Worm (Caenorhabditis elegans) whole organism, L2 larva: ENCODE results near the gene clec-221.

Experiments used
- C34F6.9 ChIP-seq: fragments of 150-350 bp; optimal IDR thresholded peaks from 2 replicates; lab custom pipeline; 2014; ENCODE audit warnings: missing biosample characterization, missing genetic modification characterization
- F13H6.1 ChIP-seq: sonication (generic microtip); optimal IDR thresholded peaks from 2 replicates; lab custom pipeline; 2016; ENCODE audit warnings: missing genetic modification characterization, missing compliant biosample characterization
- R02D3.7 ChIP-seq: fragments of 150-350 bp; optimal IDR thresholded peaks from 2 replicates; lab custom pipeline; 2014; ENCODE audit warnings: missing biosample characterization, missing genetic modification characterization
- Y55F3AM.14 ChIP-seq: fragments of 200-800 bp; sonication (Bioruptor generic); optimal IDR thresholded peaks from 2 replicates; lab custom pipeline; 2018; ENCODE audit warnings: mild to moderate bottlenecking, missing genetic modification characterization, missing compliant biosample characterization
- ZK546.5 ChIP-seq: sonication (generic microtip); optimal IDR thresholded peaks from 2 replicates; lab custom pipeline; 2017; ENCODE audit warnings: missing biosample characterization, missing genetic modification characterization
- alr-1 ChIP-seq: fragments of 150-350 bp; optimal IDR thresholded peaks from 2 replicates; lab custom pipeline; 2014; ENCODE audit warnings: missing biosample characterization, missing genetic modification characterization
- crh-2 ChIP-seq: sonication (generic microtip); optimal IDR thresholded peaks from 2 replicates; lab custom pipeline; 2017; ENCODE audit warnings: missing biosample characterization, missing genetic modification characterization
- dmd-4 ChIP-seq: sonication (generic microtip); optimal IDR thresholded peaks from 2 replicates; lab custom pipeline; 2017; ENCODE audit warnings: missing biosample characterization, missing genetic modification characterization
- elt-1 ChIP-seq: fragments of 150-350 bp; optimal IDR thresholded peaks from 2 replicates; lab custom pipeline; 2014; ENCODE audit warnings: missing biosample characterization, missing genetic modification characterization
- elt-3 ChIP-seq: sonication (generic microtip); optimal IDR thresholded peaks from 2 replicates; lab custom pipeline; 2017; ENCODE audit warnings: missing biosample characterization, missing genetic modification characterization
- fos-1 ChIP-seq: fragments of 150-350 bp; optimal IDR thresholded peaks from 2 replicates; lab custom pipeline; 2014; ENCODE audit warnings: missing biosample characterization, missing genetic modification characterization
- gmeb-1 ChIP-seq: fragments of 150-350 bp; optimal IDR thresholded peaks from 2 replicates; lab custom pipeline; 2014; ENCODE audit warnings: missing biosample characterization, missing genetic modification characterization
- lin-11 ChIP-seq: fragments of 150-350 bp; sonication (generic microtip); optimal IDR thresholded peaks from 2 replicates; lab custom pipeline; 2014; ENCODE audit warnings: missing biosample characterization, missing genetic modification characterization, inconsistent platforms, mixed read lengths
- lin-13 ChIP-seq: fragments of 150-350 bp; optimal IDR thresholded peaks from 2 replicates; lab custom pipeline; 2014; ENCODE audit warnings: missing biosample characterization, missing genetic modification reagents, missing genetic modification characterization
- lsy-2 ChIP-seq, 2 experiments: fragments of 150-350 bp in 1 of 2; sonication (generic microtip) in 1 of 2; optimal IDR thresholded peaks; 2 replicates each; lab custom pipeline; 2014 to 2017; ENCODE audit warnings: missing biosample characterization in 2 of 2, missing genetic modification characterization in 2 of 2
- mbf-1 ChIP-seq: sonication (generic microtip); optimal IDR thresholded peaks from 2 replicates; lab custom pipeline; 2017; ENCODE audit warnings: missing biosample characterization, missing genetic modification characterization
- nhr-10 ChIP-seq: sonication (generic microtip); optimal IDR thresholded peaks from 2 replicates; lab custom pipeline; 2017; ENCODE audit warnings: missing biosample characterization, missing genetic modification characterization
- nhr-11 ChIP-seq: fragments of 150-350 bp; optimal IDR thresholded peaks from 2 replicates; lab custom pipeline; 2014; ENCODE audit warnings: missing biosample characterization, missing genetic modification characterization
- nhr-12 ChIP-seq: fragments of 150-350 bp; optimal IDR thresholded peaks from 2 replicates; lab custom pipeline; 2014; ENCODE audit warnings: missing biosample characterization, missing genetic modification characterization
- nhr-129 ChIP-seq: fragments of 150-350 bp; optimal IDR thresholded peaks from 2 replicates; lab custom pipeline; 2014; ENCODE audit warnings: missing biosample characterization, missing genetic modification characterization
- nhr-21 ChIP-seq: fragments of 150-350 bp; optimal IDR thresholded peaks from 2 replicates; lab custom pipeline; 2014; ENCODE audit warnings: missing biosample characterization, missing genetic modification characterization
- nhr-23 ChIP-seq: fragments of 150-350 bp; optimal IDR thresholded peaks from 2 replicates; lab custom pipeline; 2014; ENCODE audit warnings: missing biosample characterization, missing genetic modification reagents, missing genetic modification characterization
- nhr-25 ChIP-seq: fragments of 150-350 bp; sonication (generic microtip); optimal IDR thresholded peaks from 3 replicates; lab custom pipeline; 2014; ENCODE audit warnings: missing biosample characterization, missing genetic modification characterization
- nhr-6 ChIP-seq: fragments of 150-350 bp; optimal IDR thresholded peaks from 2 replicates; lab custom pipeline; 2014; ENCODE audit warnings: missing biosample characterization, missing genetic modification characterization
- peb-1 ChIP-seq: fragments of 150-350 bp; optimal IDR thresholded peaks from 2 replicates; lab custom pipeline; 2014; ENCODE audit warnings: missing biosample characterization, missing genetic modification characterization
- sem-4 ChIP-seq: fragments of 150-350 bp; optimal IDR thresholded peaks from 2 replicates; lab custom pipeline; 2014; ENCODE audit warnings: missing biosample characterization, missing genetic modification reagents, missing genetic modification characterization
- skn-1 ChIP-seq: sonication (generic microtip); optimal IDR thresholded peaks from 2 replicates; lab custom pipeline; 2017; ENCODE audit warnings: missing biosample characterization, missing genetic modification characterization
- sma-3 ChIP-seq: sonication (generic microtip); optimal IDR thresholded peaks from 2 replicates; lab custom pipeline; 2016; ENCODE audit warnings: missing genetic modification reagents, missing genetic modification characterization, missing compliant biosample characterization
- sma-9 ChIP-seq, 2 experiments: fragments of 150-350 bp in 1 of 2; sonication (generic microtip) in 1 of 2; optimal IDR thresholded peaks; 2 replicates each; lab custom pipeline; 2014 to 2016; ENCODE audit warnings: missing genetic modification characterization in 2 of 2, mild to moderate bottlenecking in 1 of 2, missing biosample characterization in 1 of 2, missing compliant biosample characterization in 1 of 2, missing genetic modification reagents in 1 of 2, moderate library complexity in 1 of 2
- unc-39 ChIP-seq: fragments of 150-350 bp; optimal IDR thresholded peaks from 2 replicates; lab custom pipeline; 2014; ENCODE audit warnings: missing biosample characterization, missing genetic modification characterization
- unc-55 ChIP-seq: fragments of 150-350 bp; sonication (generic microtip); optimal IDR thresholded peaks from 3 replicates; lab custom pipeline; 2014; ENCODE audit warnings: missing biosample characterization, missing genetic modification reagents, missing genetic modification characterization
- unc-62 ChIP-seq: fragments of 150-350 bp; optimal IDR thresholded peaks from 2 replicates; lab custom pipeline; 2014; ENCODE audit warnings: missing biosample characterization, missing genetic modification reagents, missing genetic modification characterization
- ztf-1 ChIP-seq: fragments of 200-800 bp; sonication (Bioruptor generic); conservative IDR thresholded peaks from 2 replicates; pipeline ENCODE4 v1.3.6; 2022; ENCODE audit warnings: missing genetic modification characterization, missing compliant biosample characterization
- ztf-4 ChIP-seq: fragments of 150-350 bp; optimal IDR thresholded peaks from 2 replicates; lab custom pipeline; 2014; ENCODE audit warnings: missing biosample characterization, missing genetic modification characterization

The clec-221 gene

ce11 chrV:10939990-10940570 lies 14.2 kb downstream of the clec-221 start:
- TF ChIP-seq elt-3 (tag; lab: Kevin White, UChicago) (no peak), ZK546.5 (tag; lab: Kevin White, UChicago) (no peak), crh-2 (tag; lab: Kevin White, UChicago) (no peak), nhr-23 (tag; lab: Kevin White, UChicago) (no peak), alr-1 (tag; lab: Kevin White, UChicago) (no peak), nhr-21 (tag; lab: Kevin White, UChicago) (peak; percentile 68), nhr-12 (tag; lab: Kevin White, UChicago) (no peak), nhr-129 (tag; lab: Kevin White, UChicago) (no peak), nhr-11 (no peak), lin-13 (GFP tag; lab: Kevin White, UChicago) (no peak), sma-9 (GFP tag; optimal IDR thresholded peaks at IDR 0.05; lab: Kevin White, UChicago) (peak; percentile 65), sma-9 (tag; optimal IDR thresholded peaks at IDR 0.05; lab: Kevin White, UChicago) (no peak), unc-62 (GFP tag; lab: Kevin White, UChicago) (peak; percentile 24), mbf-1 (tag; lab: Kevin White, UChicago) (no peak), sem-4 (tag; lab: Kevin White, UChicago) (no peak), dmd-4 (tag; lab: Kevin White, UChicago) (no peak), peb-1 (tag; lab: Kevin White, UChicago) (no peak), unc-39 (tag; lab: Kevin White, UChicago) (no peak), nhr-6 (tag; lab: Kevin White, UChicago) (no peak)
- TF ChIP-seq, all 48 proteins: peak for 3

ce11 chrV:10938739-10939138 lies 15.5 kb downstream of the clec-221 start, which contains the start of gene F17C11.11:
F17C11.11 (minus strand) TSS chrV:10938817.
- TF ChIP-seq ztf-1 (GFP tag; lab: Robert Waterston, UW) (no peak), R02D3.7 (tag; lab: Kevin White, UChicago) (no peak), nhr-129 (tag; lab: Kevin White, UChicago) (peak; percentile 99), nhr-21 (tag; lab: Kevin White, UChicago) (peak; percentile 20), fos-1 (peak; percentile 58), ZK546.5 (tag; lab: Kevin White, UChicago) (no peak), sma-9 (GFP tag; optimal IDR thresholded peaks at IDR 0.05; lab: Kevin White, UChicago) (peak; percentile 68), sma-9 (tag; optimal IDR thresholded peaks at IDR 0.05; lab: Kevin White, UChicago) (no peak), crh-2 (tag; lab: Kevin White, UChicago) (peak; percentile 47), C34F6.9 (peak; percentile 28), nhr-11 (no peak), F13H6.1 (tag; lab: Kevin White, UChicago) (peak; percentile 26), elt-1 (tag; lab: Kevin White, UChicago) (no peak), gmeb-1 (tag; lab: Kevin White, UChicago) (peak; percentile 23)
- TF ChIP-seq, all 48 proteins: peak for 8

DNA sequence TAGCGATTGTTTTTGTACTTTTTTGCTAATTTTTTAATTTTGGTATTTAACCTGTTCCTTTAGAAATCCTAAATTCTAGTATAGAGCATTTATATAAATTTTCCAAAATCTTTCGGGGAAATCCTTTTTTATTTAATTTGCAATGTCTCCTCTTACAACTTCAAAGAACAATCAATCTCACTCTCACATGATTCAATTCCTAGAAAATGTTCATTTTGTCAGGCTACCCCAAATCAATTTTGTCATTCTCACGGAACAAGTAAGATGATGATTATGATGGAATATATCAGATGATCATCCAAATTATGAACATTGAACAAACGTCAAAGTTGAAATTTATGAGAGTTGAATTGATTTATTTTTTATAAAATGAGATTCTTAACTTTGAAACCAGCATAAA lies 16.9 kb downstream of the clec-221 start:
- TF ChIP-seq nhr-25 (tag; lab: Kevin White, UChicago) (peak; percentile 1), gmeb-1 (tag; lab: Kevin White, UChicago) (peak; percentile 47), nhr-11 (no peak), unc-55 (GFP tag; lab: Kevin White, UChicago) (no peak), nhr-129 (tag; lab: Kevin White, UChicago) (peak; percentile 94), R02D3.7 (tag; lab: Kevin White, UChicago) (no peak), ZK546.5 (tag; lab: Kevin White, UChicago) (no peak), nhr-21 (tag; lab: Kevin White, UChicago) (peak; percentile 87), sma-3 (GFP tag; lab: Kevin White, UChicago) (no peak), Y55F3AM.14 (GFP tag; lab: Kevin White, UChicago) (no peak), lin-11 (tag; lab: Kevin White, UChicago) (no peak), crh-2 (tag; lab: Kevin White, UChicago) (peak; percentile 52), lsy-2 (tag; optimal IDR thresholded peaks at IDR 0.05; lab: Kevin White, UChicago) (peak in 1 of 2 experiments; percentile 71), nhr-10 (no peak), skn-1 (tag; lab: Kevin White, UChicago) (peak; percentile 55), fos-1 (peak; percentile 13), sem-4 (tag; lab: Kevin White, UChicago) (peak; percentile 63), alr-1 (tag; lab: Kevin White, UChicago) (no peak), dmd-4 (tag; lab: Kevin White, UChicago) (no peak), sma-9 (GFP tag; optimal IDR thresholded peaks at IDR 0.05; lab: Kevin White, UChicago) (peak; percentile 84), sma-9 (tag; optimal IDR thresholded peaks at IDR 0.05; lab: Kevin White, UChicago) (no peak), C34F6.9 (peak; percentile 69), unc-39 (tag; lab: Kevin White, UChicago) (no peak), ztf-4 (tag; lab: Kevin White, UChicago) (peak; percentile 61)
- TF ChIP-seq, all 48 proteins: peak for 12
